Fruit fly (Drosophila melanogaster): ENCODE data around the gene CG32643.
A peak's percentile ranks its signal among the peaks of the same experiment; 100 is the strongest.

dm6 chrX:12947670-12948069 lies 36.7 kb upstream of the CG32643 start:
- TF ChIP-seq CG4820 (GFP tag; optimal IDR thresholded peaks at IDR 0.05) (no peak), HLHmδ (GFP tag; optimal IDR thresholded peaks at IDR 0.05) (peak; percentile 47), sqz (GFP tag; optimal IDR thresholded peaks at IDR 0.05) (no peak), ash1 (GFP tag; optimal IDR thresholded peaks at IDR 0.05) (no peak), CG2889 (GFP tag; IDR thresholded peaks at IDR 0.05) (no peak), ken (GFP tag; IDR thresholded peaks at IDR 0.05) (no peak), fd96Cb (tag; optimal IDR thresholded peaks at IDR 0.05) (no peak), CG11723 (GFP tag; optimal IDR thresholded peaks at IDR 0.05) (no peak), dati (GFP tag; IDR thresholded peaks at IDR 0.05) (no peak), toy (GFP tag; IDR thresholded peaks at IDR 0.05) (no peak), cad (GFP tag; optimal IDR thresholded peaks at IDR 0.05) (no peak), CG6654 (GFP tag; optimal IDR thresholded peaks at IDR 0.05) (no peak)

Data from whole organism, embryonic.